Worm (Caenorhabditis elegans): Measurements from ENCODE around the gene C50B6.9.

- TF ChIP-seq W03F9.2 (tag; optimal IDR thresholded peaks at IDR 0.05) = no peak
- no peak for TF ChIP-seq him-1 (tag; optimal IDR thresholded peaks at IDR 0.05)
Measured at ce11 chrV:13380980-13381379, 44.8 kb downstream of the C50B6.9 start, which contains the start of gene cpz-2.

Data from whole organism, L4/young adult.